Worm (Caenorhabditis elegans) whole organism, L3 larva: ENCODE measurements around the gene C28D4.7.

Experiments used
- ceh-16 ChIP-seq: sonication (generic microtip); optimal IDR thresholded peaks from 2 replicates; lab custom pipeline; 2017; ENCODE audit warnings: missing biosample characterization, missing genetic modification characterization
- egl-27 ChIP-seq: sonication (generic microtip); optimal IDR thresholded peaks from 4 replicates; lab custom pipeline; 2017; ENCODE audit warnings: missing biosample characterization, missing genetic modification reagents, missing genetic modification characterization
- elt-1 ChIP-seq: fragments of 150-350 bp; optimal IDR thresholded peaks from 2 replicates; lab custom pipeline; 2014; ENCODE audit warnings: missing biosample characterization, missing genetic modification characterization
- elt-2 ChIP-seq: sonication (generic microtip); optimal IDR thresholded peaks from 2 replicates; lab custom pipeline; 2016; ENCODE audit warnings: missing genetic modification reagents, mild to moderate bottlenecking, missing genetic modification characterization, missing compliant biosample characterization
- nhr-11 ChIP-seq: fragments of 150-350 bp; optimal IDR thresholded peaks from 2 replicates; lab custom pipeline; 2014; ENCODE audit warnings: missing biosample characterization, missing genetic modification characterization
- nhr-28 ChIP-seq: fragments of 150-350 bp; optimal IDR thresholded peaks from 2 replicates; lab custom pipeline; 2014; ENCODE audit warnings: missing biosample characterization, missing genetic modification characterization
- pqm-1 ChIP-seq: fragments of 150-350 bp; optimal IDR thresholded peaks from 2 replicates; lab custom pipeline; 2017; ENCODE audit warnings: missing biosample characterization, missing genetic modification characterization, inconsistent platforms
- skn-1 ChIP-seq: fragments of 150-350 bp; optimal IDR thresholded peaks from 2 replicates; lab custom pipeline; 2014; ENCODE audit warnings: missing biosample characterization, missing genetic modification characterization
- unc-39 ChIP-seq: sonication (generic microtip); optimal IDR thresholded peaks from 4 replicates; lab custom pipeline; 2017; ENCODE audit warnings: missing biosample characterization, missing genetic modification characterization
- ztf-11 ChIP-seq: fragments of 150-350 bp; optimal IDR thresholded peaks from 2 replicates; lab custom pipeline; 2014; ENCODE audit warnings: missing biosample characterization, missing genetic modification characterization

ce11 chrIV:9756647-9757424 is 13.9 kb upstream of the C28D4.7 start:
- TF ChIP-seq ceh-16: no peak
- TF ChIP-seq unc-39 (tag; lab: Kevin White, UChicago): no peak
- TF ChIP-seq nhr-28 (tag; lab: Kevin White, UChicago): no peak
- no peak for TF ChIP-seq ztf-11 (tag; lab: Kevin White, UChicago)
- no peak for TF ChIP-seq skn-1 (tag; lab: Kevin White, UChicago)
- peak; percentile 25 for TF ChIP-seq pqm-1 (tag; lab: Kevin White, UChicago)
- no peak for TF ChIP-seq egl-27 (tag; lab: Kevin White, UChicago)
- no peak for TF ChIP-seq nhr-11 (tag; lab: Kevin White, UChicago)
- TF ChIP-seq elt-2 (tag; lab: Kevin White, UChicago): peak; percentile 65
- no peak for TF ChIP-seq elt-1 (tag; lab: Kevin White, UChicago)
